Worm (Caenorhabditis elegans) whole organism, L4 larva: ENCODE results near the gene nhr-196.

Experiments
- ZK337.2 ChIP-seq: fragments of 200-800 bp; sonication (Bioruptor generic); IDR thresholded peaks from 2 replicates; pipeline ENCODE4 v1.3.6; 2022; ENCODE audit warnings: missing genetic modification reagents, missing genetic modification characterization, missing compliant biosample characterization
- dmd-9 ChIP-seq: fragments of 200-800 bp; sonication (Bioruptor generic); IDR thresholded peaks from 2 replicates; pipeline ENCODE4 v1.3.6; 2022; ENCODE audit warnings: missing genetic modification reagents, missing genetic modification characterization, missing compliant biosample characterization
- dve-1 ChIP-seq: sonication (generic microtip); optimal IDR thresholded peaks from 2 replicates; lab custom pipeline; 2017; ENCODE audit warnings: antibody characterized with exemption, mild to moderate bottlenecking, missing genetic modification characterization, missing compliant biosample characterization; ENCODE audit not compliant: insufficient read depth
- lin-13 ChIP-seq: fragments of 150-350 bp; optimal IDR thresholded peaks from 2 replicates; lab custom pipeline; 2014; ENCODE audit warnings: missing biosample characterization, missing genetic modification reagents, missing genetic modification characterization

DNA sequence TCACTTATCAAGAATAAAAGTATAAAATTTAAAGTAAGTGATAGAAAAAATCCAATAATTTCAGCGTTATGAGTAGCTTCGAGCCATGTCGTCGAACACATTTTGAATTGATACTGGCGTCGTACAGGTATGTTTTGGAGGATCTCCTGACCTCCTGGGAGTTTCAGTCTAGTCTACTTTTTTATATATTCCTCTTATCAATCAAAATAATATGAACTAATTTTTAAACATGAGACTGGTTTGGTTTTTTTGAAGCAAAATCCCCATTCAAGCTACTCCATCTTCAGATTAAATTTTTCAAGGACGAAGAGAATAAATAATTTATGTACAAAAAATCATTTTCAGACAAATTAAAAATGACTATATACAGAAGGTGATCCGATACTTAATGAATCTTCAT, 26.4 kb downstream of the nhr-196 start, which contains the start of gene str-101:
- no peak for TF ChIP-seq dmd-9
- TF ChIP-seq ZK337.2 = no peak
- no peak for TF ChIP-seq lin-13 (GFP tag; lab: Kevin White, UChicago)
- TF ChIP-seq dve-1 (tag; lab: Kevin White, UChicago) = no peak
